Worm (Caenorhabditis elegans) whole organism, early embryonic: ENCODE results near the gene C49C8.1.

Experiments used
- aly-1 ChIP-seq: sonication (generic microtip); optimal IDR thresholded peaks from 2 replicates; lab custom pipeline; 2016; ENCODE audit warnings: missing genetic modification characterization, missing compliant biosample characterization
- ama-1 ChIP-seq: fragments of 150-350 bp; optimal IDR thresholded peaks from 2 replicates; lab custom pipeline; 2014
- ceh-36 ChIP-seq: sonication (generic microtip); optimal IDR thresholded peaks from 2 replicates; lab custom pipeline; 2016; ENCODE audit warnings: missing genetic modification characterization, inconsistent platforms, missing compliant biosample characterization
- flt-1 ChIP-seq: fragments of 200-800 bp; sonication (Bioruptor generic); IDR thresholded peaks from 2 replicates; pipeline ENCODE4 v1.3.6; 2022; ENCODE audit warnings: missing genetic modification characterization, missing compliant biosample characterization
- hmg-4 ChIP-seq: fragments of 200-800 bp; sonication (Bioruptor generic); optimal IDR thresholded peaks from 2 replicates; lab custom pipeline; 2018; ENCODE audit warnings: mild to moderate bottlenecking, missing genetic modification characterization, missing compliant biosample characterization
- tbx-11 ChIP-seq: fragments of 200-800 bp; sonication (Bioruptor generic); IDR thresholded peaks from 2 replicates; pipeline ENCODE4 v1.3.6; 2022; ENCODE audit warnings: missing genetic modification characterization, missing compliant biosample characterization

DNA sequence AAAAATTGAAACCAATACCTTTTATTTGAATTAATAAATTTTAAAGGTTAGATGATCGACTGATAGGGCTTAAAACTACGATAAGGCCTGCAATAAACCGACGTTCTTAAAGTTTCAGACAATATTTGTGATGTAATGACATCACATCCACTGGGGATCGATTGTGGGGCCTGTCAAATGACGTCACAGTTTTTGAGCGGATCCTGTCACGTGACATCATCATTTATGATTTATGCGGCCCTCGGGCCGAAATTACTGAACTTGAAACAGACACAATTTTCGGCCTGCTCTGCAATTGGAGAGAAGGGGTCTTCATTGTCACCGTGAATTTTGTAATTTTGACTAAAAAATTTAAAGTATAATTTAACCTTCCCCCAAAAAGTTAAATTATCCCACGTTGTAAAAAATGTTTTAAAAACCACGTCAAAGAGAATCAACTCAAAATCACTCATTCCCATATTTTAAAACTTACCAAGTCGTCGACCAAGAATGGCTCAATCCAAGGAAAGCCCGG, at the start of gene C49C8.1:
- TF ChIP-seq aly-1 (no peak), hmg-4 (GFP tag; lab: Kevin White, UChicago) (no peak), tbx-11 (GFP tag; lab: Robert Waterston, UW) (no peak), flt-1 (GFP tag; lab: Robert Waterston, UW) (no peak), ceh-36 (no peak), ama-1 (no peak)
